Fruit fly (Drosophila melanogaster): ENCODE data around the gene SmB.

dm6 chr2L:10379865-10380264 is 46.6 kb downstream of the SmB start, which contains the start of gene gny:
- no peak for TF ChIP-seq CG13894 (tag; optimal IDR thresholded peaks at IDR 0.05)
- TF ChIP-seq Awh (GFP tag; IDR thresholded peaks at IDR 0.05) = no peak
- no peak for TF ChIP-seq rib (GFP tag; IDR thresholded peaks at IDR 0.05)
